Worm (Caenorhabditis elegans) whole organism, L3 larva: ENCODE measurements around the gene daf-37.

Source experiments
- ceh-82 ChIP-seq: fragments of 150-350 bp; optimal IDR thresholded peaks from 2 replicates; lab custom pipeline; 2014; ENCODE audit warnings: missing biosample characterization, missing genetic modification characterization
- elt-3 ChIP-seq, 3 experiments: fragments of 150-350 bp in 1 of 3; sonication (generic microtip) in 2 of 3; optimal IDR thresholded peaks; 2 replicates in 2 of 3; 4 replicates in 1 of 3; lab custom pipeline; 2014 to 2017; ENCODE audit warnings: missing biosample characterization in 3 of 3, missing genetic modification characterization in 3 of 3
- lin-39 ChIP-seq: fragments of 150-350 bp; optimal IDR thresholded peaks from 2 replicates; lab custom pipeline; 2018; ENCODE audit warnings: missing biosample characterization, missing genetic modification reagents, missing genetic modification characterization
- mdl-1 ChIP-seq: fragments of 150-350 bp; optimal IDR thresholded peaks from 2 replicates; lab custom pipeline; 2014; ENCODE audit warnings: missing biosample characterization, missing genetic modification characterization
- nhr-11 ChIP-seq: fragments of 150-350 bp; optimal IDR thresholded peaks from 2 replicates; lab custom pipeline; 2014; ENCODE audit warnings: missing biosample characterization, missing genetic modification characterization
- nhr-23 ChIP-seq: fragments of 150-350 bp; optimal IDR thresholded peaks from 2 replicates; lab custom pipeline; 2014; ENCODE audit warnings: missing biosample characterization, missing genetic modification reagents, missing genetic modification characterization
- nhr-76 ChIP-seq: fragments of 150-350 bp; sonication (generic microtip); optimal IDR thresholded peaks from 5 replicates; lab custom pipeline; 2014; ENCODE audit warnings: missing biosample characterization, missing genetic modification characterization
- pqm-1 ChIP-seq: fragments of 150-350 bp; optimal IDR thresholded peaks from 2 replicates; lab custom pipeline; 2017; ENCODE audit warnings: missing biosample characterization, missing genetic modification characterization, inconsistent platforms
- sea-2 ChIP-seq: fragments of 150-350 bp; sonication (generic microtip); optimal IDR thresholded peaks from 4 replicates; lab custom pipeline; 2014; ENCODE audit warnings: missing biosample characterization, missing genetic modification reagents, missing genetic modification characterization
- snpc-4 ChIP-seq: fragments of 150-350 bp; optimal IDR thresholded peaks from 2 replicates; lab custom pipeline; 2014; ENCODE audit warnings: missing biosample characterization, missing genetic modification characterization
- unc-62 ChIP-seq: fragments of 150-350 bp; sonication (generic microtip); optimal IDR thresholded peaks from 4 replicates; lab custom pipeline; 2014; ENCODE audit warnings: missing biosample characterization, missing genetic modification reagents, missing genetic modification characterization
- zag-1 ChIP-seq: fragments of 150-350 bp; optimal IDR thresholded peaks from 2 replicates; lab custom pipeline; 2014; ENCODE audit warnings: missing biosample characterization, missing genetic modification characterization

- no peak for TF ChIP-seq nhr-11
- no peak for TF ChIP-seq unc-62 (GFP tag; lab: Kevin White, UChicago)
- no peak for TF ChIP-seq pqm-1 (tag; lab: Kevin White, UChicago)
- TF ChIP-seq mdl-1 (tag; lab: Kevin White, UChicago) = no peak
- no peak for TF ChIP-seq ceh-82 (tag; lab: Kevin White, UChicago)
- no peak for TF ChIP-seq nhr-23 (tag; lab: Kevin White, UChicago)
- no peak for TF ChIP-seq nhr-76 (tag; lab: Kevin White, UChicago)
- no peak for TF ChIP-seq sea-2 (GFP tag; lab: Kevin White, UChicago)
- no peak for TF ChIP-seq zag-1 (tag; lab: Kevin White, UChicago)
- no peak for TF ChIP-seq lin-39
- TF ChIP-seq elt-3 (tag; optimal IDR thresholded peaks at IDR 0.05; lab: Kevin White, UChicago) = no peak
- TF ChIP-seq snpc-4 (tag; lab: Kevin White, UChicago) = no peak
Observed at ce11 chrII:6226995-6227394, 19.0 kb upstream of the daf-37 start, which contains the start of gene srsy-2.
